Worm (Caenorhabditis elegans): ENCODE data around the gene F48F5.6.

F48F5.6 gene

DNA sequence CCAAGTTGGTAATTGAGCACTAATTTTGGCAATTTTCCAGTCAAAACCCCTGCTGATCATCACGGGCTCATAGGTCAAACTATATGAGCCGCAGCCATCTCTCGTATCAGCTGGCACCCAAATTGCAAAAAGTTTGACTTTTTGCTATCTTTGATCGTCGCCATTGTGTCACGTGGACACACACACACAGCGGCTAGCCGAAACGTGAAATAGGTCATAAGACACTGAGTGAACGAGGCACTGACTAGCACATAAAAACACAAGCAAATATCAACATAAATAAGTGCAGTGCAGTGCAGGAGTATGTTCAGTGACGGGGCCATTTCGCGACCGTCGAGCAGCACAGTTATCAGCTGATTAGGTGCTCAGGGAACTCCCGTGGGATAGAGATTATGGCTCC lies 34.2 kb downstream of the F48F5.6 start:
- TF ChIP-seq fkh-4 (tag; optimal IDR thresholded peaks at IDR 0.05; ENCODE audit: borderline replicate concordance), result no peak
- TF ChIP-seq sox-4 (tag; optimal IDR thresholded peaks at IDR 0.05), result peak; percentile 4
- peak; percentile 80 for TF ChIP-seq nhr-19 (GFP tag; conservative IDR thresholded peaks at IDR 0.05)
- no peak for TF ChIP-seq egl-27 (tag; optimal IDR thresholded peaks at IDR 0.05)
- TF ChIP-seq unc-130 (tag; optimal IDR thresholded peaks at IDR 0.05), result peak; percentile 93
- TF ChIP-seq nhr-71 (tag; optimal IDR thresholded peaks at IDR 0.05), result peak; percentile 91
- peak; percentile 72 for TF ChIP-seq C16A3.4 (tag; optimal IDR thresholded peaks at IDR 0.05)
- TF ChIP-seq nhr-11 (tag; optimal IDR thresholded peaks at IDR 0.05), result peak; percentile 34
- TF ChIP-seq egl-13 (tag; optimal IDR thresholded peaks at IDR 0.05), result no peak
- TF ChIP-seq zag-1 (tag; optimal IDR thresholded peaks at IDR 0.05), result no peak
- no peak for TF ChIP-seq pax-3 (tag; optimal IDR thresholded peaks at IDR 0.05)
- no peak for TF ChIP-seq lir-3 (tag; optimal IDR thresholded peaks at IDR 0.05; ENCODE audit: poor library complexity)
- peak; percentile 38 for TF ChIP-seq swsn-7 (tag; optimal IDR thresholded peaks at IDR 0.05)
- peak; percentile 42 for TF ChIP-seq vab-15 (tag; optimal IDR thresholded peaks at IDR 0.05)
- TF ChIP-seq tbx-2 (tag; optimal IDR thresholded peaks at IDR 0.05), result peak; percentile 62
- TF ChIP-seq fkh-8 (tag; optimal IDR thresholded peaks at IDR 0.05), result no peak
- no peak for TF ChIP-seq ets-5 (GFP tag; IDR thresholded peaks at IDR 0.05)
- peak in 1 of 2 experiments; percentile 98 for TF ChIP-seq mdl-1 (tag; optimal IDR thresholded peaks at IDR 0.05)
- TF ChIP-seq unc-30 (tag; optimal IDR thresholded peaks at IDR 0.05), result no peak
- TF ChIP-seq snpc-4 (tag; optimal IDR thresholded peaks at IDR 0.05), result no peak
- TF ChIP-seq ceh-90 (tag; optimal IDR thresholded peaks at IDR 0.05), result no peak
- TF ChIP-seq zip-4 (GFP tag; optimal IDR thresholded peaks at IDR 0.05), result peak; percentile 14
- TF ChIP-seq fos-1 (tag; optimal IDR thresholded peaks at IDR 0.05), result peak; percentile 6
- peak; percentile 41 to 57 for TF ChIP-seq lsy-2 (tag; optimal IDR thresholded peaks at IDR 0.05)
- TF ChIP-seq nhr-20 (tag; optimal IDR thresholded peaks at IDR 0.05), result peak; percentile 85
- TF ChIP-seq nhr-12 (tag; optimal IDR thresholded peaks at IDR 0.05), result no peak
- TF ChIP-seq unc-62 (GFP tag; optimal IDR thresholded peaks at IDR 0.05), result no peak
- peak; percentile 72 for TF ChIP-seq jun-1 (tag; optimal IDR thresholded peaks at IDR 0.05)
- TF ChIP-seq ztf-4 (tag; optimal IDR thresholded peaks at IDR 0.05), result peak; percentile 62
- TF ChIP-seq irx-1 (tag; optimal IDR thresholded peaks at IDR 0.05), result peak; percentile 55
- no peak for TF ChIP-seq sup-37 (GFP tag; optimal IDR thresholded peaks at IDR 0.05)
- TF ChIP-seq blmp-1 (tag; optimal IDR thresholded peaks at IDR 0.05), result peak; percentile 38
- peak; percentile 18 for TF ChIP-seq C04F5.9 (tag; optimal IDR thresholded peaks at IDR 0.05)
- TF ChIP-seq nhr-84 (tag; optimal IDR thresholded peaks at IDR 0.05), result no peak
- no peak for TF ChIP-seq efl-3 (GFP tag; optimal IDR thresholded peaks at IDR 0.05)
- peak; percentile 38 for TF ChIP-seq xbp-1 (tag; optimal IDR thresholded peaks at IDR 0.05)
- TF ChIP-seq grh-1 (GFP tag; IDR thresholded peaks at IDR 0.05), result no peak
- TF ChIP-seq nhr-90 (tag; optimal IDR thresholded peaks at IDR 0.05; ENCODE audit: poor library complexity), result peak; percentile 63
- no peak for TF ChIP-seq hlh-4 (tag; optimal IDR thresholded peaks at IDR 0.05)
- no peak for TF ChIP-seq sptf-1 (tag; optimal IDR thresholded peaks at IDR 0.05)
- peak; percentile 71 for TF ChIP-seq snu-23 (GFP tag; optimal IDR thresholded peaks at IDR 0.05)
- TF ChIP-seq elt-3 (tag; optimal IDR thresholded peaks at IDR 0.05), result no peak
- TF ChIP-seq mef-2 (tag; optimal IDR thresholded peaks at IDR 0.05), result no peak
- TF ChIP-seq aha-1 (tag; optimal IDR thresholded peaks at IDR 0.05), result no peak
- no peak for TF ChIP-seq dsc-1 (tag; optimal IDR thresholded peaks at IDR 0.05)
- peak in 2 of 3 experiments; percentile 50 to 52 for TF ChIP-seq dpl-1 (GFP tag; optimal IDR thresholded peaks at IDR 0.05)
- TF ChIP-seq C34B4.2 (tag; optimal IDR thresholded peaks at IDR 0.05), result no peak
- no peak for TF ChIP-seq lin-39 (tag; optimal IDR thresholded peaks at IDR 0.05)
- TF ChIP-seq mep-1 (tag; optimal IDR thresholded peaks at IDR 0.05), result peak; percentile 61
- TF ChIP-seq hpl-2 (GFP tag; optimal IDR thresholded peaks at IDR 0.05), result no peak
- TF ChIP-seq nhr-237 (tag; optimal IDR thresholded peaks at IDR 0.05), result no peak
- TF ChIP-seq ztf-11 (tag; optimal IDR thresholded peaks at IDR 0.05), result no peak
- TF ChIP-seq isw-1 (GFP tag; IDR thresholded peaks at IDR 0.05), result no peak
- TF ChIP-seq ceh-8 (GFP tag; optimal IDR thresholded peaks at IDR 0.05), result no peak

Data from whole organism, L1 larva.